Worm (Caenorhabditis elegans) whole organism, L3 larva: ENCODE results near the gene slc-9B.2.

ENCODE experiments used
- aly-2 ChIP-seq: fragments of 150-350 bp; optimal IDR thresholded peaks from 2 replicates; lab custom pipeline; 2014; ENCODE audit warnings: missing biosample characterization, missing genetic modification characterization
- ceh-16 ChIP-seq: sonication (generic microtip); optimal IDR thresholded peaks from 2 replicates; lab custom pipeline; 2017; ENCODE audit warnings: missing biosample characterization, missing genetic modification characterization
- fos-1 ChIP-seq: fragments of 150-350 bp; optimal IDR thresholded peaks from 2 replicates; lab custom pipeline; 2014; ENCODE audit warnings: missing biosample characterization, missing genetic modification characterization
- pha-4 ChIP-seq: fragments of 150-350 bp; optimal IDR thresholded peaks from 2 replicates; lab custom pipeline; 2014; ENCODE audit warnings: missing biosample characterization, missing genetic modification reagents, missing genetic modification characterization
- zag-1 ChIP-seq: fragments of 150-350 bp; optimal IDR thresholded peaks from 2 replicates; lab custom pipeline; 2014; ENCODE audit warnings: missing biosample characterization, missing genetic modification characterization

- TF ChIP-seq zag-1 (tag; lab: Kevin White, UChicago) (no peak), pha-4 (tag; lab: Kevin White, UChicago) (no peak), fos-1 (no peak), aly-2 (tag; lab: Kevin White, UChicago) (no peak), ceh-16 (tag; lab: Kevin White, UChicago) (no peak)
Measured at ce11 chrV:16350061-16350460, 11.2 kb downstream of the slc-9B.2 start.
